Worm (Caenorhabditis elegans): ENCODE data around the gene dcn-1.
A peak's percentile ranks its signal among the peaks of the same experiment; 100 is the strongest.

dcn-1 gene

ce11 chrIII:4275704-4276103 lies 38.0 kb upstream of the dcn-1 start:
- TF ChIP-seq lsy-2 (tag; optimal IDR thresholded peaks at IDR 0.05) (peak in 1 of 2 experiments; percentile 5), elt-1 (tag; optimal IDR thresholded peaks at IDR 0.05) (no peak), zag-1 (tag; optimal IDR thresholded peaks at IDR 0.05) (no peak)

ce11 chrIII:4276277-4276676 lies 37.4 kb upstream of the dcn-1 start:
- TF ChIP-seq sma-3 (GFP tag; optimal IDR thresholded peaks at IDR 0.05) = no peak
- TF ChIP-seq ztf-4 (tag; optimal IDR thresholded peaks at IDR 0.05) = no peak
- TF ChIP-seq ZK546.5 (tag; optimal IDR thresholded peaks at IDR 0.05) = no peak
- no peak for TF ChIP-seq ama-1 (optimal IDR thresholded peaks at IDR 0.05)
- no peak for TF ChIP-seq ztf-11 (tag; optimal IDR thresholded peaks at IDR 0.05)
- TF ChIP-seq unc-62 (GFP tag; optimal IDR thresholded peaks at IDR 0.05) = no peak
- TF ChIP-seq lin-11 (tag; optimal IDR thresholded peaks at IDR 0.05) = no peak
- no peak for TF ChIP-seq snpc-4 (tag; optimal IDR thresholded peaks at IDR 0.05)
- TF ChIP-seq nhr-129 (tag; optimal IDR thresholded peaks at IDR 0.05) = no peak
- no peak for TF ChIP-seq peb-1 (tag; optimal IDR thresholded peaks at IDR 0.05)
- TF ChIP-seq lin-39 (tag; optimal IDR thresholded peaks at IDR 0.05) = no peak
- TF ChIP-seq nhr-12 (tag; optimal IDR thresholded peaks at IDR 0.05) = no peak
- no peak for TF ChIP-seq elt-3 (tag; optimal IDR thresholded peaks at IDR 0.05)
- no peak for TF ChIP-seq sem-4 (tag; optimal IDR thresholded peaks at IDR 0.05)
- no peak for TF ChIP-seq nhr-237 (tag; optimal IDR thresholded peaks at IDR 0.05)
- no peak for TF ChIP-seq sma-9 (GFP tag; optimal IDR thresholded peaks at IDR 0.05)
- TF ChIP-seq sma-9 (tag; optimal IDR thresholded peaks at IDR 0.05) = no peak
- no peak for TF ChIP-seq nhr-10 (tag; optimal IDR thresholded peaks at IDR 0.05)
- TF ChIP-seq ceh-82 (tag; optimal IDR thresholded peaks at IDR 0.05) = no peak
- TF ChIP-seq crh-2 (tag; optimal IDR thresholded peaks at IDR 0.05) = no peak
- no peak for TF ChIP-seq nhr-23 (tag; optimal IDR thresholded peaks at IDR 0.05)

ce11 chrIII:4277762-4278161 lies 36.0 kb upstream of the dcn-1 start:
- TF ChIP-seq nhr-25 (tag; optimal IDR thresholded peaks at IDR 0.05) = no peak
- TF ChIP-seq dmd-4 (tag; optimal IDR thresholded peaks at IDR 0.05) = no peak
- TF ChIP-seq fos-1 (tag; optimal IDR thresholded peaks at IDR 0.05) = no peak
- TF ChIP-seq elt-1 (tag; optimal IDR thresholded peaks at IDR 0.05) = no peak
- no peak for TF ChIP-seq crh-2 (tag; optimal IDR thresholded peaks at IDR 0.05)
- TF ChIP-seq unc-55 (GFP tag; optimal IDR thresholded peaks at IDR 0.05) = no peak
- TF ChIP-seq R02D3.7 (tag; optimal IDR thresholded peaks at IDR 0.05) = no peak
- TF ChIP-seq ztf-11 (tag; optimal IDR thresholded peaks at IDR 0.05) = no peak
- TF ChIP-seq nhr-10 (tag; optimal IDR thresholded peaks at IDR 0.05) = no peak

- TF ChIP-seq nhr-237 (tag; optimal IDR thresholded peaks at IDR 0.05) (no peak), egl-27 (tag; optimal IDR thresholded peaks at IDR 0.05) (no peak), nhr-25 (tag; optimal IDR thresholded peaks at IDR 0.05) (no peak), ztf-4 (tag; optimal IDR thresholded peaks at IDR 0.05) (no peak), sem-4 (tag; optimal IDR thresholded peaks at IDR 0.05) (no peak), sma-9 (GFP tag; optimal IDR thresholded peaks at IDR 0.05) (no peak), sma-9 (tag; optimal IDR thresholded peaks at IDR 0.05) (no peak), nhr-129 (tag; optimal IDR thresholded peaks at IDR 0.05) (no peak), C34F6.9 (tag; optimal IDR thresholded peaks at IDR 0.05) (no peak), mab-5 (tag; optimal IDR thresholded peaks at IDR 0.05) (no peak), ama-1 (optimal IDR thresholded peaks at IDR 0.05) (no peak), unc-55 (GFP tag; optimal IDR thresholded peaks at IDR 0.05) (no peak), mdl-1 (tag; optimal IDR thresholded peaks at IDR 0.05) (no peak), nhr-77 (tag; optimal IDR thresholded peaks at IDR 0.05) (no peak), lsy-2 (tag; optimal IDR thresholded peaks at IDR 0.05) (no peak)
These were observed 35.5 kb upstream of the dcn-1 start for ce11 chrIII:4278203-4278602.

ce11 chrIII:4280215-4281173 lies 33.2 kb upstream of the dcn-1 start, which contains the start of gene sup-26:
Gene sup-26 (minus strand): TSS chrIII:4280224.
- TF ChIP-seq ceh-82 (tag; optimal IDR thresholded peaks at IDR 0.05) (no peak), ztf-4 (tag; optimal IDR thresholded peaks at IDR 0.05) (no peak), C34F6.9 (tag; optimal IDR thresholded peaks at IDR 0.05) (no peak), nhr-25 (tag; optimal IDR thresholded peaks at IDR 0.05) (peak; percentile 20), egl-27 (tag; optimal IDR thresholded peaks at IDR 0.05) (no peak), elt-1 (tag; optimal IDR thresholded peaks at IDR 0.05) (no peak), Y55F3AM.14 (GFP tag; optimal IDR thresholded peaks at IDR 0.05) (no peak), mab-5 (tag; optimal IDR thresholded peaks at IDR 0.05) (no peak), sma-3 (GFP tag; optimal IDR thresholded peaks at IDR 0.05) (no peak), zag-1 (tag; optimal IDR thresholded peaks at IDR 0.05) (no peak), lin-39 (tag; optimal IDR thresholded peaks at IDR 0.05) (no peak), unc-62 (GFP tag; optimal IDR thresholded peaks at IDR 0.05) (no peak), sma-9 (GFP tag; optimal IDR thresholded peaks at IDR 0.05) (peak; percentile 25), sma-9 (tag; optimal IDR thresholded peaks at IDR 0.05) (no peak), peb-1 (tag; optimal IDR thresholded peaks at IDR 0.05) (no peak), nhr-129 (tag; optimal IDR thresholded peaks at IDR 0.05) (peak; percentile 62), fos-1 (tag; optimal IDR thresholded peaks at IDR 0.05) (peak; percentile 17), nhr-21 (tag; optimal IDR thresholded peaks at IDR 0.05) (peak; percentile 19), F13H6.1 (tag; optimal IDR thresholded peaks at IDR 0.05) (peak; percentile 62), lin-13 (GFP tag; optimal IDR thresholded peaks at IDR 0.05) (peak; percentile 41), lsy-2 (tag; optimal IDR thresholded peaks at IDR 0.05) (peak in 1 of 2 experiments; percentile 18), ceh-16 (tag; optimal IDR thresholded peaks at IDR 0.05) (peak; percentile 67), nhr-23 (tag; optimal IDR thresholded peaks at IDR 0.05) (no peak)

All from whole organism, L2 larva.